Worm (Caenorhabditis elegans) whole organism, L2 larva: ENCODE data around the gene R11F4.1.

ENCODE experiments used
- dmd-4 ChIP-seq: sonication (generic microtip); optimal IDR thresholded peaks from 2 replicates; lab custom pipeline; 2017; ENCODE audit warnings: missing biosample characterization, missing genetic modification characterization
- nhr-11 ChIP-seq: fragments of 150-350 bp; optimal IDR thresholded peaks from 2 replicates; lab custom pipeline; 2014; ENCODE audit warnings: missing biosample characterization, missing genetic modification characterization

DNA sequence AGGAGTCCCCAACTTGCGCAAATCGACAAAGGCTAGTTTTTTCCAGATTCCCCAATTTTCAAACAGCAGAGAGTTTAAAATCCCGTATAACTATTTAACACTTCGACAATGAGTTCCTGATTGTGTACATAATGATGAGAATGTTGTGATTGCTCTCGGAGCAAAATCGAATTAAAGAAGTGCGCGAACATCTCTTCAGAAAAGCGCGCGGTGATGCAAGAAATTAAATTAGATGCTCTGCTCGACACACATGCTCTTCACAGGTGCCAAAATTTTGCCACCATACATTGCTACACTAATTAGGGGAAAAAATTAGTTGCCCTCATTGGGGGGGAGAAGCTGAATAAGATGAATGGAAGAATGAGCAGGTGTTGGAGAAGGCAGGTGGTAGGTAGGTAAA, 37.7 kb downstream of the R11F4.1 start:
- TF ChIP-seq nhr-11 (tag; lab: Kevin White, UChicago) = no peak
- no peak for TF ChIP-seq dmd-4 (tag; lab: Kevin White, UChicago)
